Fruit fly (Drosophila melanogaster) whole organism, embryonic: ENCODE data around the gene CG33293.
A peak's percentile ranks its signal among the peaks of the same experiment; 100 is the strongest.

Experiments
- B-H2 ChIP-seq: fragments of 200-800 bp; sonication (Bioruptor generic); optimal IDR thresholded peaks from 2 replicates; lab custom pipeline; 2018; ENCODE audit warnings: missing biosample characterization, mild to moderate bottlenecking, missing genetic modification characterization
- BEAF-32 ChIP-seq: fragments of 200-800 bp; sonication (Bioruptor generic); optimal IDR thresholded peaks from 3 replicates; lab custom pipeline; 2017; ENCODE audit warnings: missing biosample characterization, missing genetic modification characterization, mild to moderate bottlenecking, moderate library complexity, missing genetic modification reagents
- CG1024 ChIP-seq: fragments of 200-800 bp; sonication (Bioruptor generic); IDR thresholded peaks from 2 replicates; pipeline ENCODE4 v1.3.6; 2022; ENCODE audit warnings: missing biosample characterization, missing genetic modification characterization
- CG10321 ChIP-seq: fragments of 200-800 bp; sonication (Bioruptor generic); IDR thresholded peaks from 2 replicates; pipeline ENCODE4 v1.3.6; 2022; ENCODE audit warnings: missing biosample characterization, missing genetic modification characterization
- CG10543 ChIP-seq: fragments of 200-800 bp; sonication (Bioruptor generic); optimal IDR thresholded peaks from 3 replicates; lab custom pipeline; 2017; ENCODE audit warnings: missing biosample characterization, mild to moderate bottlenecking, missing genetic modification characterization, moderate library complexity
- CG12071 ChIP-seq: fragments of 200-800 bp; sonication (Bioruptor generic); optimal IDR thresholded peaks from 3 replicates; lab custom pipeline; 2018; ENCODE audit warnings: missing biosample characterization, mild to moderate bottlenecking, missing genetic modification characterization
- CG12155 ChIP-seq: fragments of 200-800 bp; sonication (Bioruptor generic); optimal IDR thresholded peaks from 3 replicates; lab custom pipeline; 2016; ENCODE audit warnings: missing biosample characterization, missing genetic modification characterization
- CG12391 ChIP-seq: fragments of 200-800 bp; sonication (Bioruptor generic); optimal IDR thresholded peaks from 3 replicates; lab custom pipeline; 2018; ENCODE audit warnings: missing biosample characterization, mild to moderate bottlenecking, missing genetic modification characterization, moderate library complexity
- CG12744 ChIP-seq: fragments of 200-800 bp; sonication (Bioruptor generic); optimal IDR thresholded peaks from 2 replicates; lab custom pipeline; 2016; ENCODE audit warnings: missing biosample characterization, missing genetic modification characterization
- CG14441 ChIP-seq: fragments of 200-800 bp; sonication (Bioruptor generic); IDR thresholded peaks from 2 replicates; pipeline ENCODE4 v1.3.6; 2022; ENCODE audit warnings: missing biosample characterization, missing genetic modification characterization
- CG15073 ChIP-seq: fragments of 200-800 bp; sonication (Bioruptor generic); optimal IDR thresholded peaks from 2 replicates; lab custom pipeline; 2016; ENCODE audit warnings: missing biosample characterization, missing genetic modification characterization
- CG17361 ChIP-seq: fragments of 200-800 bp; sonication (Bioruptor generic); IDR thresholded peaks from 3 replicates; pipeline ENCODE4 v1.3.6; 2022; ENCODE audit warnings: missing biosample characterization, missing genetic modification characterization
- CG17802 ChIP-seq: fragments of 200-800 bp; sonication (Bioruptor generic); optimal IDR thresholded peaks from 2 replicates; lab custom pipeline; 2018; ENCODE audit warnings: missing biosample characterization, mild to moderate bottlenecking, missing genetic modification characterization, moderate library complexity
- CG2199 ChIP-seq: fragments of 200-800 bp; sonication (Bioruptor generic); IDR thresholded peaks from 3 replicates; pipeline ENCODE4 v1.3.6; 2022; ENCODE audit warnings: missing biosample characterization, missing genetic modification characterization
- CG30020 ChIP-seq: fragments of 200-800 bp; optimal IDR thresholded peaks from 2 replicates; lab custom pipeline; 2019; ENCODE audit warnings: missing biosample characterization, mild to moderate bottlenecking, missing genetic modification characterization, moderate library complexity
- CG32532 ChIP-seq: fragments of 200-800 bp; sonication (Bioruptor generic); IDR thresholded peaks from 2 replicates; pipeline ENCODE4 v1.3.6; 2022; ENCODE audit warnings: missing biosample characterization, missing genetic modification characterization
- CG3281 ChIP-seq: fragments of 200-800 bp; sonication (Bioruptor generic); optimal IDR thresholded peaks from 3 replicates; lab custom pipeline; 2017; ENCODE audit warnings: missing biosample characterization, mild to moderate bottlenecking, missing genetic modification characterization
- CG3995 ChIP-seq: fragments of 200-800 bp; sonication (Bioruptor generic); optimal IDR thresholded peaks from 3 replicates; lab custom pipeline; 2016; ENCODE audit warnings: missing biosample characterization, missing genetic modification characterization
- CG4854 ChIP-seq: fragments of 200-800 bp; sonication (Bioruptor generic); optimal IDR thresholded peaks from 2 replicates; lab custom pipeline; 2016; ENCODE audit warnings: missing biosample characterization, missing genetic modification characterization, inconsistent platforms
- CG7357 ChIP-seq: fragments of 200-800 bp; sonication (Bioruptor generic); IDR thresholded peaks from 3 replicates; pipeline ENCODE4 v1.3.6; 2022; ENCODE audit warnings: missing biosample characterization, missing genetic modification characterization
- CG7372 ChIP-seq: fragments of 200-800 bp; sonication (Bioruptor generic); IDR thresholded peaks from 2 replicates; pipeline ENCODE4 v1.3.6; 2022; ENCODE audit warnings: missing biosample characterization, missing genetic modification characterization
- Camta ChIP-seq: fragments of 200-800 bp; sonication (Bioruptor generic); optimal IDR thresholded peaks from 2 replicates; lab custom pipeline; 2016; ENCODE audit warnings: missing biosample characterization, missing genetic modification characterization
- CkIIα-i1 ChIP-seq: fragments of 200-800 bp; sonication (Bioruptor generic); IDR thresholded peaks from 2 replicates; pipeline ENCODE4 v1.3.6; 2022; ENCODE audit warnings: missing biosample characterization, missing genetic modification characterization
- Dfd ChIP-seq, 2 experiments: fragments of >200 bp; optimal IDR thresholded peaks; 2 replicates each; lab custom pipeline; 2017; ENCODE audit warnings: missing biosample characterization in 2 of 2, missing genetic modification characterization in 2 of 2
- Drgx ChIP-seq: fragments of 200-800 bp; sonication (Bioruptor generic); IDR thresholded peaks from 2 replicates; pipeline ENCODE4 v1.3.6; 2022; ENCODE audit warnings: missing biosample characterization, missing genetic modification characterization
- Elba2 ChIP-seq: fragments of 200-800 bp; sonication (Bioruptor generic); optimal IDR thresholded peaks from 3 replicates; lab custom pipeline; 2016; ENCODE audit warnings: missing biosample characterization, missing genetic modification characterization
- Ets97D ChIP-seq: fragments of 200-800 bp; sonication (Bioruptor generic); optimal IDR thresholded peaks from 3 replicates; lab custom pipeline; 2016; ENCODE audit warnings: missing biosample characterization, missing genetic modification characterization
- Hand ChIP-seq: fragments of 200-800 bp; sonication (Bioruptor generic); optimal IDR thresholded peaks from 2 replicates; lab custom pipeline; 2017; ENCODE audit warnings: mild to moderate bottlenecking, missing biosample characterization, missing genetic modification reagents, missing genetic modification characterization
- HmgZ ChIP-seq: fragments of 200-800 bp; sonication (Bioruptor generic); optimal IDR thresholded peaks from 2 replicates; lab custom pipeline; 2018; ENCODE audit warnings: missing biosample characterization, mild to moderate bottlenecking, missing genetic modification characterization
- Lhr ChIP-seq: fragments of 200-800 bp; sonication (Bioruptor generic); optimal IDR thresholded peaks from 3 replicates; lab custom pipeline; 2017; ENCODE audit warnings: mild to moderate bottlenecking, missing biosample characterization, missing genetic modification reagents, missing genetic modification characterization
- Med ChIP-seq: fragments of 200-800 bp; sonication (Bioruptor generic); peaks from one replicate; lab custom pipeline; 2016; ENCODE audit warnings: missing biosample characterization, missing genetic modification characterization, mild to moderate bottlenecking, inconsistent platforms, moderate library complexity
- Neu2 ChIP-seq: fragments of 200-800 bp; sonication (Bioruptor generic); optimal IDR thresholded peaks from 3 replicates; lab custom pipeline; 2016; ENCODE audit warnings: missing biosample characterization, missing genetic modification characterization, borderline replicate concordance
- cato ChIP-seq: fragments of 200-800 bp; sonication (Bioruptor generic); optimal IDR thresholded peaks from 2 replicates; lab custom pipeline; 2016; ENCODE audit warnings: missing biosample characterization, missing genetic modification characterization, borderline replicate concordance
- ci ChIP-seq: fragments of 200-800 bp; sonication (Bioruptor generic); IDR thresholded peaks from 3 replicates; pipeline ENCODE4 v1.3.6; 2022; ENCODE audit warnings: missing biosample characterization, missing genetic modification characterization
- dan ChIP-seq: fragments of 200-800 bp; sonication (Bioruptor generic); IDR thresholded peaks from 2 replicates; pipeline ENCODE4 v1.3.6; 2022; ENCODE audit warnings: missing biosample characterization, missing genetic modification characterization
- dati ChIP-seq: fragments of 200-800 bp; sonication (Bioruptor generic); IDR thresholded peaks from 2 replicates; pipeline ENCODE4 v1.3.6; 2022; ENCODE audit warnings: missing biosample characterization, missing genetic modification characterization
- dpn ChIP-seq, 2 experiments: fragments of 200-800 bp; sonication (Bioruptor generic); optimal IDR thresholded peaks; 3 replicates each; lab custom pipeline; 2016; ENCODE audit warnings: missing biosample characterization in 2 of 2, missing genetic modification characterization in 2 of 2
- ewg ChIP-seq: fragments of 200-800 bp; sonication (Bioruptor generic); optimal IDR thresholded peaks from 3 replicates; lab custom pipeline; 2017; ENCODE audit warnings: mild to moderate bottlenecking, missing biosample characterization, missing genetic modification reagents, missing genetic modification characterization
- exex ChIP-seq: fragments of 200-800 bp; sonication (Bioruptor generic); optimal IDR thresholded peaks from 4 replicates; lab custom pipeline; 2018; ENCODE audit warnings: missing biosample characterization, mild to moderate bottlenecking, missing genetic modification characterization, moderate library complexity
- gfzf ChIP-seq: fragments of 200-800 bp; sonication (Bioruptor generic); optimal IDR thresholded peaks from 2 replicates; lab custom pipeline; 2016; ENCODE audit warnings: missing biosample characterization, mild to moderate bottlenecking, missing genetic modification characterization, moderate library complexity
- grn ChIP-seq: fragments of 200-800 bp; sonication (Bioruptor generic); optimal IDR thresholded peaks from 3 replicates; lab custom pipeline; 2017; ENCODE audit warnings: missing biosample characterization, missing genetic modification characterization
- klu ChIP-seq: fragments of 200-800 bp; sonication (Bioruptor generic); IDR thresholded peaks from 2 replicates; pipeline ENCODE4 v1.3.6; 2022; ENCODE audit warnings: missing biosample characterization, missing genetic modification characterization
- nom ChIP-seq: fragments of 200-800 bp; sonication (Bioruptor generic); optimal IDR thresholded peaks from 2 replicates; lab custom pipeline; 2017; ENCODE audit warnings: missing biosample characterization, missing genetic modification characterization, mild to moderate bottlenecking, moderate library complexity, missing genetic modification reagents
- oc ChIP-seq: fragments of 200-800 bp; sonication (Bioruptor generic); optimal IDR thresholded peaks from 2 replicates; lab custom pipeline; 2018; ENCODE audit warnings: missing biosample characterization, mild to moderate bottlenecking, missing genetic modification characterization, moderate library complexity
- pfk ChIP-seq: fragments of 200-800 bp; sonication (Bioruptor generic); optimal IDR thresholded peaks from 2 replicates; lab custom pipeline; 2018; ENCODE audit warnings: missing biosample characterization, mild to moderate bottlenecking, missing genetic modification characterization, moderate library complexity
- pita ChIP-seq: fragments of 200-800 bp; sonication (Bioruptor generic); optimal IDR thresholded peaks from 2 replicates; lab custom pipeline; 2017; ENCODE audit warnings: missing biosample characterization, mild to moderate bottlenecking, missing genetic modification characterization
- pzg ChIP-seq: fragments of 200-800 bp; sonication (Bioruptor generic); optimal IDR thresholded peaks from 3 replicates; lab custom pipeline; 2018; ENCODE audit warnings: missing biosample characterization, mild to moderate bottlenecking, missing genetic modification characterization, moderate library complexity
- shn ChIP-seq: fragments of 200-800 bp; sonication (Bioruptor generic); optimal IDR thresholded peaks from 3 replicates; lab custom pipeline; 2016; ENCODE audit warnings: missing biosample characterization, missing genetic modification characterization
- ssp ChIP-seq: fragments of 200-800 bp; sonication (Bioruptor generic); IDR thresholded peaks from 2 replicates; pipeline ENCODE4 v1.3.6; 2022; ENCODE audit warnings: missing biosample characterization, missing genetic modification characterization
- sug ChIP-seq: fragments of 200-800 bp; optimal IDR thresholded peaks from 2 replicates; lab custom pipeline; 2019; ENCODE audit warnings: missing biosample characterization, mild to moderate bottlenecking, missing genetic modification characterization, moderate library complexity
- wek ChIP-seq: fragments of 200-800 bp; sonication (Bioruptor generic); optimal IDR thresholded peaks from 3 replicates; lab custom pipeline; 2018; ENCODE audit warnings: missing biosample characterization, mild to moderate bottlenecking, missing genetic modification characterization, moderate library complexity
- z ChIP-seq: fragments of 200-800 bp; sonication (Bioruptor generic); IDR thresholded peaks from 3 replicates; pipeline ENCODE4 v1.3.6; 2022; ENCODE audit warnings: missing biosample characterization, missing genetic modification characterization

CG33293 gene

DNA sequence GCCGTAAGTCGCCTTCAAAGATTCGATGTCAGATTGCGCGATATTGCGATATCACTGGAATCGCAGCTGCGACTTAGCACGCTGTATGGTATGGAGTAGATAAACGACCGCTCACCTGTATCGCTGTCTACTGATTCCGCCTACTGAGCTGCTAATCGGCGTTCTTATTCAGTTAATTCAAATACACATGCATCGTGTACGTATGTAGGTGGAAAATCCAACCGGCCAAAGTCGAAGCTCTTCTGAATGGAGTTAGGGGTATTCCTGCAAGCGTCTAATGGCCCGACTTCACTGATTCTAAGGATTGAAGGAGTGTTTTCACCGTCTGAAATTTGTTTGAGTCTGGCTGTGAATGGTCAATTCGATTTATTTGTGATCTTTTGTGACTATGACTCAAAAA, 17.4 kb downstream of the CG33293 start, which contains the start of gene CG2604 (continued):
- TF ChIP-seq CG12155 (GFP tag; lab: Kevin White, UChicago) (no peak), pfk (GFP tag; lab: Kevin White, UChicago) (no peak), CG30020 (tag; lab: Kevin White, UChicago) (peak; percentile 79), wek (GFP tag; lab: Kevin White, UChicago) (peak; percentile 87), CG14441 (GFP tag; lab: Robert Waterston, UW) (no peak), CG15073 (GFP tag; lab: Kevin White, UChicago) (no peak), CG12391 (tag; lab: Kevin White, UChicago) (no peak), nom (GFP tag; lab: Kevin White, UChicago) (peak; percentile 86), sug (tag; lab: Kevin White, UChicago) (peak; percentile 23), CG3281 (no peak), CG3995 (GFP tag; lab: Kevin White, UChicago) (peak; percentile 65), CG17361 (GFP tag; lab: Robert Waterston, UW) (no peak), grn (peak; percentile 82), gfzf (GFP tag; lab: Kevin White, UChicago) (peak; percentile 31), klu (GFP tag; lab: Robert Waterston, UW) (no peak), Camta (GFP tag; lab: Kevin White, UChicago) (no peak), cato (GFP tag; lab: Kevin White, UChicago) (no peak), dan (no peak), CG17802 (tag; lab: Kevin White, UChicago) (peak; percentile 55), CG2199 (GFP tag; lab: Robert Waterston, UW) (0 out of 3 replicates have a peak, but pooled peaks have one; percentile 28), pzg (GFP tag; lab: Kevin White, UChicago) (peak; percentile 45), CG7372 (GFP tag; lab: Robert Waterston, UW) (no peak), exex (tag; lab: Kevin White, UChicago) (peak; percentile 49), CG1024 (GFP tag; lab: Robert Waterston, UW) (peak; percentile 53), Dfd (GFP tag; optimal IDR thresholded peaks at IDR 0.05; lab: Kevin White, UChicago) (peak in 1 of 2 experiments; percentile 28), oc (tag; lab: Kevin White, UChicago) (no peak), z (GFP tag; lab: Robert Waterston, UW) (no peak), BEAF-32 (GFP tag; lab: Kevin White, UChicago) (peak; percentile 2), CkIIα-i1 (GFP tag; lab: Robert Waterston, UW) (no peak), Hand (GFP tag; lab: Kevin White, UChicago) (no peak), ci (GFP tag; lab: Robert Waterston, UW) (no peak), HmgZ (tag; lab: Kevin White, UChicago) (peak; percentile 10), dati (GFP tag; lab: Robert Waterston, UW) (no peak), CG12071 (GFP tag; lab: Kevin White, UChicago) (no peak), CG10321 (GFP tag; lab: Robert Waterston, UW) (no peak), CG10543 (no peak), Med (GFP tag; lab: Kevin White, UChicago) (peak; percentile 74), Neu2 (GFP tag; lab: Kevin White, UChicago) (no peak), ewg (GFP tag; lab: Kevin White, UChicago) (no peak), CG4854 (no peak), dpn (GFP tag; optimal IDR thresholded peaks at IDR 0.05; lab: Kevin White, UChicago) (no peak), CG12744 (GFP tag; lab: Kevin White, UChicago) (no peak), ssp (GFP tag; lab: Robert Waterston, UW) (peak; percentile 94), CG7357 (GFP tag; lab: Robert Waterston, UW) (peak; percentile 92), Lhr (GFP tag; lab: Kevin White, UChicago) (no peak), CG32532 (GFP tag; lab: Robert Waterston, UW) (0 out of 2 replicates have a peak, but pooled peaks have one; percentile 44), Drgx (peak; percentile 50), B-H2 (GFP tag; lab: Kevin White, UChicago) (no peak), shn (GFP tag; lab: Kevin White, UChicago) (no peak), Ets97D (GFP tag; lab: Kevin White, UChicago) (no peak), Elba2 (GFP tag; lab: Kevin White, UChicago) (peak; percentile 50), pita (no peak)
